Worm (Caenorhabditis elegans) whole organism, mixed stage, embryonic: ENCODE data around the gene C15C8.4.

ENCODE experiments used
- M03D4.4 ChIP-seq: sonication (generic microtip); optimal IDR thresholded peaks from 2 replicates; lab custom pipeline; 2017; ENCODE audit warnings: mild to moderate bottlenecking, missing genetic modification characterization, missing compliant biosample characterization
- bed-3 ChIP-seq: fragments of 200-800 bp; sonication (Bioruptor generic); optimal IDR thresholded peaks from 3 replicates; lab custom pipeline; 2018; ENCODE audit warnings: mild to moderate bottlenecking, missing genetic modification characterization, moderate library complexity, missing compliant biosample characterization
- blmp-1 ChIP-seq: fragments of 150-350 bp; optimal IDR thresholded peaks from 2 replicates; lab custom pipeline; 2014; ENCODE audit warnings: missing biosample characterization, missing genetic modification characterization
- ceh-39 ChIP-seq: fragments of 150-350 bp; optimal IDR thresholded peaks from 2 replicates; lab custom pipeline; 2014; ENCODE audit warnings: missing biosample characterization, missing genetic modification characterization
- ceh-43 ChIP-seq: fragments of 200-800 bp; sonication (Bioruptor generic); optimal IDR thresholded peaks from 2 replicates; lab custom pipeline; 2018; ENCODE audit warnings: mild to moderate bottlenecking, missing genetic modification characterization, moderate library complexity, missing compliant biosample characterization
- ceh-83 ChIP-seq: fragments of 200-800 bp; sonication (Bioruptor generic); optimal IDR thresholded peaks from 2 replicates; lab custom pipeline; 2018; ENCODE audit warnings: mild to moderate bottlenecking, missing genetic modification characterization, missing compliant biosample characterization
- ces-1 ChIP-seq: fragments of 150-350 bp; optimal IDR thresholded peaks from 2 replicates; lab custom pipeline; 2014; ENCODE audit warnings: missing biosample characterization, missing genetic modification reagents, missing genetic modification characterization
- cnd-1 ChIP-seq: fragments of 200-800 bp; sonication (Bioruptor generic); optimal IDR thresholded peaks from 2 replicates; lab custom pipeline; 2018; ENCODE audit warnings: mild to moderate bottlenecking, missing genetic modification characterization, missing compliant biosample characterization
- elt-1 ChIP-seq: sonication (generic microtip); optimal IDR thresholded peaks from 2 replicates; lab custom pipeline; 2017; ENCODE audit warnings: missing genetic modification characterization, mild to moderate bottlenecking, missing compliant biosample characterization, antibody characterized with exemption, moderate library complexity, borderline replicate concordance; ENCODE audit not compliant: insufficient read depth
- elt-3 ChIP-seq: fragments of 150-350 bp; optimal IDR thresholded peaks from 2 replicates; lab custom pipeline; 2014; ENCODE audit warnings: missing biosample characterization, missing genetic modification characterization
- flh-1 ChIP-seq: fragments of 200-800 bp; sonication (Bioruptor generic); optimal IDR thresholded peaks from 2 replicates; lab custom pipeline; 2018; ENCODE audit warnings: mild to moderate bottlenecking, missing genetic modification characterization, moderate library complexity, missing compliant biosample characterization
- ham-2 ChIP-seq: fragments of 200-800 bp; sonication (Bioruptor generic); optimal IDR thresholded peaks from 2 replicates; lab custom pipeline; 2018; ENCODE audit warnings: mild to moderate bottlenecking, missing genetic modification characterization, missing compliant biosample characterization
- hlh-1 ChIP-seq: fragments of 150-350 bp; optimal IDR thresholded peaks from 2 replicates; lab custom pipeline; 2014; ENCODE audit warnings: missing biosample characterization, missing genetic modification reagents, missing genetic modification characterization
- lin-13 ChIP-seq: fragments of 150-350 bp; optimal IDR thresholded peaks from 2 replicates; lab custom pipeline; 2014; ENCODE audit warnings: missing biosample characterization, missing genetic modification characterization
- lin-32 ChIP-seq: fragments of 200-800 bp; sonication (Bioruptor generic); optimal IDR thresholded peaks from 2 replicates; lab custom pipeline; 2018; ENCODE audit warnings: mild to moderate bottlenecking, missing genetic modification characterization, missing compliant biosample characterization
- lsy-2 ChIP-seq: fragments of 150-350 bp; optimal IDR thresholded peaks from 2 replicates; lab custom pipeline; 2014; ENCODE audit warnings: missing biosample characterization, missing genetic modification characterization
- mab-5 ChIP-seq: fragments of 150-350 bp; optimal IDR thresholded peaks from 2 replicates; lab custom pipeline; 2014; ENCODE audit warnings: missing biosample characterization, missing genetic modification characterization
- mep-1 ChIP-seq: fragments of 150-350 bp; optimal IDR thresholded peaks from 2 replicates; lab custom pipeline; 2017; ENCODE audit warnings: missing biosample characterization, missing genetic modification reagents, missing genetic modification characterization, inconsistent platforms
- mls-2 ChIP-seq: sonication (generic microtip); optimal IDR thresholded peaks from 2 replicates; lab custom pipeline; 2016; ENCODE audit warnings: mild to moderate bottlenecking, missing genetic modification characterization, moderate library complexity, missing compliant biosample characterization
- nhr-12 ChIP-seq: fragments of 150-350 bp; optimal IDR thresholded peaks from 2 replicates; lab custom pipeline; 2014; ENCODE audit warnings: missing biosample characterization, missing genetic modification characterization
- nhr-2 ChIP-seq: fragments of 150-350 bp; optimal IDR thresholded peaks from 2 replicates; lab custom pipeline; 2014; ENCODE audit warnings: missing biosample characterization, missing genetic modification characterization
- nhr-237 ChIP-seq: fragments of 150-350 bp; optimal IDR thresholded peaks from 2 replicates; lab custom pipeline; 2014; ENCODE audit warnings: missing biosample characterization, missing genetic modification characterization
- nhr-28 ChIP-seq: fragments of 150-350 bp; optimal IDR thresholded peaks from 2 replicates; lab custom pipeline; 2014; ENCODE audit warnings: missing biosample characterization, missing genetic modification characterization
- nhr-76 ChIP-seq: sonication (generic microtip); optimal IDR thresholded peaks from 2 replicates; lab custom pipeline; 2017; ENCODE audit warnings: missing biosample characterization, missing genetic modification characterization
- pha-4 ChIP-seq: fragments of 150-350 bp; optimal IDR thresholded peaks from 2 replicates; lab custom pipeline; 2018; ENCODE audit warnings: missing biosample characterization, missing genetic modification reagents, missing genetic modification characterization
- sem-2 ChIP-seq: fragments of 200-800 bp; sonication (Bioruptor generic); optimal IDR thresholded peaks from 2 replicates; lab custom pipeline; 2018; ENCODE audit warnings: mild to moderate bottlenecking, missing genetic modification characterization, missing compliant biosample characterization
- snpc-4 ChIP-seq: fragments of 150-350 bp; optimal IDR thresholded peaks from 2 replicates; lab custom pipeline; 2014; ENCODE audit warnings: missing biosample characterization, missing genetic modification characterization
- sptf-1 ChIP-seq: sonication (generic microtip); optimal IDR thresholded peaks from 2 replicates; lab custom pipeline; 2017; ENCODE audit warnings: mild to moderate bottlenecking, missing genetic modification characterization, moderate library complexity, missing compliant biosample characterization
- unc-120 ChIP-seq: sonication (generic microtip); optimal IDR thresholded peaks from 2 replicates; lab custom pipeline; 2017; ENCODE audit warnings: missing genetic modification characterization, missing compliant biosample characterization; ENCODE audit not compliant: poor library complexity, severe bottlenecking
- unc-39 ChIP-seq: fragments of 150-350 bp; optimal IDR thresholded peaks from 2 replicates; lab custom pipeline; 2014; ENCODE audit warnings: missing biosample characterization, missing genetic modification characterization
- unc-62 ChIP-seq: fragments of 150-350 bp; optimal IDR thresholded peaks from 2 replicates; lab custom pipeline; 2014; ENCODE audit warnings: missing biosample characterization, missing genetic modification reagents, missing genetic modification characterization
- zip-8 ChIP-seq: fragments of 150-350 bp; optimal IDR thresholded peaks from 2 replicates; lab custom pipeline; 2014; ENCODE audit warnings: missing biosample characterization, missing genetic modification characterization
- ztf-11 ChIP-seq: fragments of 150-350 bp; optimal IDR thresholded peaks from 2 replicates; lab custom pipeline; 2014; ENCODE audit warnings: missing biosample characterization, missing genetic modification characterization

C15C8.4 gene

DNA sequence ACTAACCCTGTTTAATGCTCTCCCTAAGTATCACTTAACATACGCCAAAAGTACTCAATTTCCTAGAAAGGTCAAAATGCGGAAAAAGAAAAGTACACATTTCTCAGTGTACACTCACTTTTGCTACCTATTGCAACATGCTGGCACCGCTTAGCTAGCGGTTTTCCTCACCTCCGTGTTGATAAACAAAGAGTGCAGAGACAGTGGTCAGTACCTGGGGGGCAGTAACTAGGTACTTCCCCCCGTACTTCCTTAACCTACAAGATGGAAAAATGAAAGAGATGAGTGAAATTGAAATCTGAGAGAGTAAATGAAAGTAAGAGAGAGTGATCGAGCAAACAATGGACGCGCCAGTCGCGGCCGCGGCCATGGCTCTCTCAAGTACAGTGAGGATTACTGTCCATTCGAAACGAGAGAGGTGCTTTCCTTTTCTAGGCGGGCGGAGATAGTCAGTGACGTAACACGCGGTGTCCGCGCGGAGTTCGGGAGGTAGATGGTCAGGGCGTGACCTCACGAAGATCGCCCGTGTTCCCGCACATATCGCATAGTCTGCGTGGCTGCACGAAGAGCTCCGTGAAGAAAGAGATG lies 11.0 kb downstream of the C15C8.4 start, which contains the start of gene cky-1:
cky-1 (plus strand) TSS at position 538 of the 588 bp plus-strand sequence.
- TF ChIP-seq unc-120 (tag; lab: Kevin White, UChicago): no peak
- TF ChIP-seq nhr-28: no peak
- no peak for TF ChIP-seq ces-1 (GFP tag; lab: Kevin White, UChicago)
- no peak for TF ChIP-seq lin-13 (tag; lab: Kevin White, UChicago)
- TF ChIP-seq elt-1 (tag; lab: Kevin White, UChicago): no peak
- no peak for TF ChIP-seq cnd-1 (tag; lab: Kevin White, UChicago)
- TF ChIP-seq zip-8 (tag; lab: Kevin White, UChicago): peak; percentile 32
- no peak for TF ChIP-seq nhr-76 (tag; lab: Kevin White, UChicago)
- TF ChIP-seq ham-2 (GFP tag; lab: Kevin White, UChicago): peak; percentile 26

DNA sequence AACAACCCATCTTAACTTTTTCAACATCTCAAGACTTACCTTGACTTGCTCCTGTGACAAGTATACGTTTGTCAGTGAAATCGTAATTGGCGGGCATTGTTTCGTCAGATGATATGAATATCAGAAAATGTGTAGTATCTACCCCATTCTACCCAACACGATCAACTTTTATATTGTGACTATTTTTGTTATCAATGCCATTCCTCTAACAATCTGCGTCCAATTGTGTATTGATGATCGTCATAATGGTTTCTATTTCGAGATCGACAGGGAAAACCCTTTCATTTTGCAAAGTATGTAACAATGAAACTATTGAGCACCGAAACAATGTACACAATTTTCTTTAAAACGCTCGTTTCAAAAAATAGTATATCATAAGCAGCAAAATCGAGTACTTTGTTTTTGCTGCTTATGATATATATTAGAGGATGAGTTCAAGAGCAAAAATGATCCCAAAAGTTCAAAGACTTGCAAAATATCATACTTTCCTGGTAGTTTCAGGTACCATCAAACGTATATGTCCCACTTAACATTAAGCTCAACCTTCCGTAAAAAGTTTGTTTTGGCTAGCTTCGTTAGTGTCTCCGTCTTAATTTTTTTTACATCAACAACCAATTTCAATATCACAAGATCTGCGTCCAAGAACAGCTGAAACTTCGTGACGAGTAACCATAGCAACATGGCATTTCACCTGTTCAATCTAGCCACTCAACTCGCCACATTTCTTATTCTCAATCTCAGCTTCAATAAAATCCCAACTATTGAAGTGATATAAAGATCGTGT lies 13.6 kb downstream of the C15C8.4 start, which contains the start of the genes dhs-21 and xbx-9:
dhs-21 (minus strand) TSS at position 181 of the 784 bp plus-strand sequence.
xbx-9 (plus strand) TSS at position 734 of the 784 bp plus-strand sequence.
- TF ChIP-seq unc-62 (no peak), snpc-4 (tag; lab: Kevin White, UChicago) (no peak), lin-32 (GFP tag; lab: Kevin White, UChicago) (no peak), sem-2 (GFP tag; lab: Kevin White, UChicago) (no peak), nhr-12 (no peak), mls-2 (tag; lab: Kevin White, UChicago) (no peak), nhr-28 (no peak), ces-1 (GFP tag; lab: Kevin White, UChicago) (no peak), ztf-11 (no peak), mab-5 (no peak), unc-120 (tag; lab: Kevin White, UChicago) (no peak), ham-2 (GFP tag; lab: Kevin White, UChicago) (no peak), lsy-2 (tag; lab: Kevin White, UChicago) (no peak), bed-3 (GFP tag; lab: Kevin White, UChicago) (no peak), nhr-76 (tag; lab: Kevin White, UChicago) (no peak), blmp-1 (tag; lab: Kevin White, UChicago) (no peak)
- TF ChIP-seq, all 35 proteins: peak for 0

DNA sequence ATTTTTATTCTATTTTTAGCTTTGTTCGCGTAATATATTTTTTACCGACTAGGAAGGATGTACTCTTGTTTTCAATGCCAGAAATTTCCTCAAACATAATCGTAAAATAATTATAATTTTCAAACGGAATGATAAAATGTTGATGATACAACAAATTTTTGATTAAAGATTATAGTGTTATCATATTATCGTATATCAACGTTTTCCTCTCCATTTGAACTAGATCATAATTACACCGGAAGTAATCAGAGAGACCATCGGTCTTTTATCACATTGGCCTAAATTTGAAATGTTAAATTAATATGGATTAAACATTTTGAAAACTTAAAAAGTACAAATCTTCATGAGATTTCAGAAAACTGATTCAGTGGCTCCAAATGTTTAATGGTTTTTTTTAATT lies 14.5 kb downstream of the C15C8.4 start:
- TF ChIP-seq elt-3: no peak
- no peak for TF ChIP-seq M03D4.4 (tag; lab: Kevin White, UChicago)
- no peak for TF ChIP-seq nhr-2 (tag; lab: Kevin White, UChicago)
- TF ChIP-seq nhr-76 (tag; lab: Kevin White, UChicago): no peak
- no peak for TF ChIP-seq unc-120 (tag; lab: Kevin White, UChicago)
- no peak for TF ChIP-seq sptf-1 (tag; lab: Kevin White, UChicago)
- TF ChIP-seq ces-1 (GFP tag; lab: Kevin White, UChicago): no peak
- TF ChIP-seq zip-8 (tag; lab: Kevin White, UChicago): no peak
- no peak for TF ChIP-seq mab-5

DNA sequence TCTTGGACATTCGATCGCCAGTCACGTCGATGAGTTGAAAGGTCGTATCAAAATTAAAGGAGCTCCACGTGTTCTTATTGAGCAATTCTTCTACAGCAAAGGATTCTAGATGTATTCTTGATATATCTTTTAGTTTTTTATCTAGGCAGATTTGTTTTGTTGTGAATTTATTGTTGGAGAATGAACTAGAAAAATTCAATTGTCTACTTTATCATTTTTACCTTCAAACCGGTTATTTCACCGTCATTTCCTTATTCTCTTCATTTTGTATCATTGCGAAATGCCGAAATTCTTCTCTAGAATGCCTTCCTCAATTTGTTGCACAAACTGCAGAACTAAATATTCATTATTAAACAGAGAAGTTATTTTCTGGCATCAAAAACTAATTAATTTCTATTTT lies 18.0 kb downstream of the C15C8.4 start, which contains the start of gene R11D1.10:
R11D1.10 (plus strand) TSS at position 301 of the 400 bp plus-strand sequence.
- no peak for TF ChIP-seq cnd-1 (tag; lab: Kevin White, UChicago)

DNA sequence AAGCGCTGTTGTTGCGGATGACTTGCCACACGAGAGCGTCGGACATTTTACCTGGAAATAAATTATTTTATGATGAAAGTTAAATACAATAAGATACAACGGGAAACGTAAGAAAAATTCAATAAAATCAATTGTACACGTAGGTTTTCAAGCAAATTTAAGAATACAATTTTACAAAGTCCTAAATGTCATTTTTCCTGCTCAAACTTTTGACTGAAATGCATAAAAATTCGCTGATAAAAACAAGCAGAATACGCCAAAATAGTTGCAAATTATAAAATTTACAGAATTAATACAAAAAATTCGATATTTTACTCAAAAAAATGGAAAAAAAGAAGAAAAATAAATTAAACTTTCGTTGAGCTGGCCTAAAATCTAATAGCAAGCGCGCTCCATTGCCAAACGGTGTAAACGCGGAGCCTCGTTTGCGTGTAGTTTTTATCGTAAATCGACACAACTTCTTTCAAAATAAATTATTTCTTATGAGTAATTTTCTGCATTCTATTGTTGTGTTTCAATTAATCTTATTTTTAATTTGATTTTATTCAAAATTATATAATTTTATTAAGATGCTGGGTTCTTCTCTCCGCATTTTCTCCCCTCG lies 19.1 kb downstream of the C15C8.4 start, which contains the start of the genes rpl-28 and mrpl-49:
rpl-28 (minus strand) TSS at position 51 of the 604 bp plus-strand sequence.
mrpl-49 (plus strand) TSS at position 570 of the 604 bp plus-strand sequence.
- TF ChIP-seq nhr-12 (no peak), unc-39 (tag; lab: Kevin White, UChicago) (no peak), mep-1 (tag; lab: Kevin White, UChicago) (peak; percentile 77), flh-1 (GFP tag; lab: Kevin White, UChicago) (no peak), ham-2 (GFP tag; lab: Kevin White, UChicago) (no peak), nhr-2 (tag; lab: Kevin White, UChicago) (peak; percentile 53), lsy-2 (tag; lab: Kevin White, UChicago) (peak; percentile 87), mls-2 (tag; lab: Kevin White, UChicago) (no peak), snpc-4 (tag; lab: Kevin White, UChicago) (no peak), nhr-237 (tag; lab: Kevin White, UChicago) (peak; percentile 89), ztf-11 (no peak), M03D4.4 (tag; lab: Kevin White, UChicago) (no peak), mab-5 (peak; percentile 34), pha-4 (tag; lab: Kevin White, UChicago) (peak; percentile 77), ces-1 (GFP tag; lab: Kevin White, UChicago) (peak; percentile 81), unc-62 (peak; percentile 16), elt-1 (tag; lab: Kevin White, UChicago) (no peak), cnd-1 (tag; lab: Kevin White, UChicago) (peak; percentile 28), bed-3 (GFP tag; lab: Kevin White, UChicago) (no peak), hlh-1 (tag; lab: Kevin White, UChicago) (peak; percentile 53), lin-32 (GFP tag; lab: Kevin White, UChicago) (no peak), ceh-43 (no peak), elt-3 (no peak), nhr-28 (no peak), lin-13 (tag; lab: Kevin White, UChicago) (peak; percentile 86), ceh-39 (tag; lab: Kevin White, UChicago) (peak; percentile 75), ceh-83 (no peak), nhr-76 (tag; lab: Kevin White, UChicago) (no peak), sptf-1 (tag; lab: Kevin White, UChicago) (no peak)
- TF ChIP-seq, all 35 proteins: peak for 12
